Worm (Caenorhabditis elegans) whole organism, L1 larva: Measurements from ENCODE around the gene T28F12.1.

ENCODE experiments used
- aly-2 ChIP-seq: fragments of 150-350 bp; optimal IDR thresholded peaks from 2 replicates; lab custom pipeline; 2014; ENCODE audit warnings: missing biosample characterization, missing genetic modification characterization
- fkh-10 ChIP-seq: sonication (generic microtip); optimal IDR thresholded peaks from 2 replicates; lab custom pipeline; 2017; ENCODE audit warnings: missing biosample characterization, missing genetic modification reagents, missing genetic modification characterization
- fkh-4 ChIP-seq: sonication (generic microtip); optimal IDR thresholded peaks from 2 replicates; lab custom pipeline; 2016; ENCODE audit warnings: missing compliant biosample characterization, missing genetic modification characterization, borderline replicate concordance
- fos-1 ChIP-seq: fragments of 150-350 bp; optimal IDR thresholded peaks from 2 replicates; lab custom pipeline; 2014; ENCODE audit warnings: missing biosample characterization, missing genetic modification characterization
- nhr-237 ChIP-seq: fragments of 150-350 bp; optimal IDR thresholded peaks from 2 replicates; lab custom pipeline; 2014; ENCODE audit warnings: missing biosample characterization, missing genetic modification characterization
- pqm-1 ChIP-seq: sonication (generic microtip); optimal IDR thresholded peaks from 3 replicates; lab custom pipeline; 2017; ENCODE audit warnings: missing biosample characterization, missing genetic modification characterization
- skn-1 ChIP-seq: fragments of 150-350 bp; optimal IDR thresholded peaks from 2 replicates; lab custom pipeline; 2014; ENCODE audit warnings: missing biosample characterization, missing genetic modification characterization

DNA sequence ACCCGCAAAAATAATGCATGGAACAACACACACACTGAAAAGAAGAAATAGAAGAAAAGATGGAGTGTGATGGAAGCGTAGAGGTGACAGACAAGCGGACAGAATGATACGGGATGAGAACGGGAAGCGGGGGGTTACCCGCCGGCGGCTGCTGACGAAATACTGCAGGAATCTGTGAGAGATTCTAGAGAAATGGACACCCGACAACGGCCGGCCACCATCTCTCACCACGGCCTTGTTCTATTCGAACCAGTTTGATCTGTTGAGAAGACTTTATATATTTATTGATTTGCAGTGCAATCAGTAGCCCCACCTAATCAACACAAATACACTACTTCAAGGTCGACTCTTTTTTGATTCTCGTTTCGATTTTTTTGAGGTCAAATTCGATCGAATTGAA lies 37.6 kb downstream of the T28F12.1 start:
- TF ChIP-seq fkh-10: no peak
- TF ChIP-seq pqm-1 (tag; lab: Kevin White, UChicago): no peak
- TF ChIP-seq nhr-237: no peak
- no peak for TF ChIP-seq aly-2 (tag; lab: Kevin White, UChicago)
- no peak for TF ChIP-seq fkh-4 (tag; lab: Kevin White, UChicago)
- peak; percentile 39 for TF ChIP-seq skn-1 (tag; lab: Kevin White, UChicago)
- TF ChIP-seq fos-1 (tag; lab: Kevin White, UChicago): no peak
